Fruit fly (Drosophila melanogaster) whole organism, embryonic: Measurements from ENCODE around the gene Eip63E.

ENCODE experiments used
- Antp ChIP-seq: fragments of 200-800 bp; sonication (Bioruptor generic); optimal IDR thresholded peaks from 3 replicates; lab custom pipeline; 2016; ENCODE audit warnings: missing biosample characterization, missing genetic modification characterization
- Bgb ChIP-seq: fragments of 200-800 bp; sonication (Bioruptor generic); IDR thresholded peaks from 2 replicates; pipeline ENCODE4 v1.3.6; 2022; ENCODE audit warnings: missing biosample characterization, missing genetic modification characterization; ENCODE audit not compliant: partially characterized antibody
- CG10565 ChIP-seq: fragments of 200-800 bp; sonication (Bioruptor generic); optimal IDR thresholded peaks from 3 replicates; lab custom pipeline; 2016; ENCODE audit warnings: missing biosample characterization, mild to moderate bottlenecking, missing genetic modification characterization
- CG11247 ChIP-seq: fragments of 200-800 bp; sonication (Bioruptor generic); IDR thresholded peaks from 2 replicates; pipeline ENCODE4 v1.3.6; 2022; ENCODE audit warnings: missing biosample characterization, missing genetic modification characterization
- CG12071 ChIP-seq: fragments of 200-800 bp; sonication (Bioruptor generic); optimal IDR thresholded peaks from 3 replicates; lab custom pipeline; 2018; ENCODE audit warnings: missing biosample characterization, mild to moderate bottlenecking, missing genetic modification characterization
- CG14667 ChIP-seq: fragments of 200-800 bp; sonication (Bioruptor generic); IDR thresholded peaks from 2 replicates; pipeline ENCODE4 v1.3.6; 2022; ENCODE audit warnings: missing biosample characterization, missing genetic modification characterization
- CG1529 ChIP-seq: fragments of 200-800 bp; sonication (Bioruptor generic); optimal IDR thresholded peaks from 3 replicates; lab custom pipeline; 2018; ENCODE audit warnings: missing biosample characterization, missing genetic modification characterization
- CG17186 ChIP-seq: fragments of 200-800 bp; sonication (Bioruptor generic); optimal IDR thresholded peaks from 3 replicates; lab custom pipeline; 2017; ENCODE audit warnings: missing biosample characterization, missing genetic modification reagents, missing genetic modification characterization
- CG17385 ChIP-seq: fragments of 200-800 bp; sonication (Bioruptor generic); optimal IDR thresholded peaks from 3 replicates; lab custom pipeline; 2018; ENCODE audit warnings: missing biosample characterization, mild to moderate bottlenecking, missing genetic modification characterization
- CG2129 ChIP-seq: fragments of 200-800 bp; sonication (Bioruptor generic); IDR thresholded peaks from 2 replicates; pipeline ENCODE4 v1.3.6; 2022; ENCODE audit warnings: missing biosample characterization, missing genetic modification characterization; ENCODE audit not compliant: partially characterized antibody
- CG3407 ChIP-seq: fragments of 200-800 bp; sonication (Bioruptor generic); optimal IDR thresholded peaks from 2 replicates; lab custom pipeline; 2018; ENCODE audit warnings: missing biosample characterization, mild to moderate bottlenecking, missing genetic modification characterization
- CG43689 ChIP-seq: fragments of 200-800 bp; sonication (Bioruptor generic); IDR thresholded peaks from 2 replicates; pipeline ENCODE4 v1.3.6; 2022; ENCODE audit warnings: missing biosample characterization, missing genetic modification characterization
- CG5180 ChIP-seq: fragments of 200-800 bp; sonication (Bioruptor generic); optimal IDR thresholded peaks from 3 replicates; lab custom pipeline; 2017; ENCODE audit warnings: missing biosample characterization, missing genetic modification characterization, mild to moderate bottlenecking, moderate library complexity, missing genetic modification reagents
- CG7357 ChIP-seq: fragments of 200-800 bp; sonication (Bioruptor generic); IDR thresholded peaks from 3 replicates; pipeline ENCODE4 v1.3.6; 2022; ENCODE audit warnings: missing biosample characterization, missing genetic modification characterization
- CG7372 ChIP-seq: fragments of 200-800 bp; sonication (Bioruptor generic); IDR thresholded peaks from 2 replicates; pipeline ENCODE4 v1.3.6; 2022; ENCODE audit warnings: missing biosample characterization, missing genetic modification characterization
- CG8290 ChIP-seq, 3 experiments: fragments of 200-800 bp; sonication (Bioruptor generic); optimal IDR thresholded peaks; 2 replicates each; lab custom pipeline; 2016 to 2019; ENCODE audit warnings: missing biosample characterization in 3 of 3, missing genetic modification characterization in 3 of 3, mild to moderate bottlenecking in 2 of 3, moderate library complexity in 1 of 3
- CG9609 ChIP-seq: fragments of 200-800 bp; sonication (Bioruptor generic); optimal IDR thresholded peaks from 3 replicates; lab custom pipeline; 2016; ENCODE audit warnings: missing biosample characterization, missing genetic modification characterization
- CHES-1-like ChIP-seq: fragments of 200-800 bp; sonication (Bioruptor generic); optimal IDR thresholded peaks from 2 replicates; lab custom pipeline; 2016; ENCODE audit warnings: missing biosample characterization, missing genetic modification characterization
- CkIIα-i1 ChIP-seq: fragments of 200-800 bp; sonication (Bioruptor generic); IDR thresholded peaks from 2 replicates; pipeline ENCODE4 v1.3.6; 2022; ENCODE audit warnings: missing biosample characterization, missing genetic modification characterization
- D19A ChIP-seq: fragments of 200-800 bp; optimal IDR thresholded peaks from 3 replicates; lab custom pipeline; 2019; ENCODE audit warnings: missing biosample characterization, mild to moderate bottlenecking, missing genetic modification characterization, moderate library complexity
- Dp ChIP-seq: fragments of 200-800 bp; sonication (Bioruptor generic); optimal IDR thresholded peaks from 2 replicates; lab custom pipeline; 2018; ENCODE audit warnings: missing biosample characterization, mild to moderate bottlenecking, missing genetic modification characterization, moderate library complexity
- Ets97D ChIP-seq: fragments of 200-800 bp; sonication (Bioruptor generic); optimal IDR thresholded peaks from 3 replicates; lab custom pipeline; 2016; ENCODE audit warnings: missing biosample characterization, missing genetic modification characterization
- HmgD ChIP-seq: fragments of 200-800 bp; sonication (Bioruptor generic); optimal IDR thresholded peaks from 3 replicates; lab custom pipeline; 2016; ENCODE audit warnings: missing biosample characterization, missing genetic modification characterization
- Hr3 ChIP-seq: fragments of 200-800 bp; sonication (Bioruptor generic); optimal IDR thresholded peaks from 3 replicates; lab custom pipeline; 2016; ENCODE audit warnings: missing biosample characterization, missing genetic modification characterization
- Max ChIP-seq: fragments of 200-800 bp; sonication (Bioruptor generic); optimal IDR thresholded peaks from 2 replicates; lab custom pipeline; 2016; ENCODE audit warnings: missing biosample characterization, mild to moderate bottlenecking, missing genetic modification characterization
- Meics ChIP-seq: fragments of 200-800 bp; sonication (Bioruptor generic); optimal IDR thresholded peaks from 2 replicates; lab custom pipeline; 2017; ENCODE audit warnings: missing biosample characterization, mild to moderate bottlenecking, missing genetic modification characterization
- NK7.1 ChIP-seq: fragments of 200-800 bp; sonication (Bioruptor generic); optimal IDR thresholded peaks from 3 replicates; lab custom pipeline; 2016; ENCODE audit warnings: missing biosample characterization, missing genetic modification characterization
- Ravus ChIP-seq: fragments of 200-800 bp; sonication (Bioruptor generic); IDR thresholded peaks from 2 replicates; pipeline ENCODE4 v1.3.6; 2022; ENCODE audit warnings: missing biosample characterization, missing genetic modification characterization
- Rfx ChIP-seq: fragments of 200-800 bp; sonication (Bioruptor generic); IDR thresholded peaks from 2 replicates; pipeline ENCODE4 v1.3.6; 2022; ENCODE audit warnings: missing biosample characterization, missing genetic modification characterization
- Rx ChIP-seq: fragments of 200-800 bp; sonication (Bioruptor generic); IDR thresholded peaks from 2 replicates; pipeline ENCODE4 v1.3.6; 2022; ENCODE audit warnings: missing biosample characterization, missing genetic modification characterization
- Side ChIP-seq: fragments of 200-800 bp; sonication (Bioruptor generic); optimal IDR thresholded peaks from 2 replicates; lab custom pipeline; 2016; ENCODE audit warnings: missing biosample characterization, missing genetic modification characterization
- Sry-δ ChIP-seq: fragments of 200-800 bp; sonication (Bioruptor generic); optimal IDR thresholded peaks from 2 replicates; lab custom pipeline; 2016; ENCODE audit warnings: missing biosample characterization, missing genetic modification characterization
- Tbp ChIP-seq: fragments of >200 bp; optimal IDR thresholded peaks from 2 replicates; lab custom pipeline; 2018; ENCODE audit warnings: missing biosample characterization, missing genetic modification characterization
- al ChIP-seq: fragments of 200-800 bp; sonication (Bioruptor generic); IDR thresholded peaks from 2 replicates; pipeline ENCODE4 v1.3.6; 2022; ENCODE audit warnings: missing biosample characterization, missing genetic modification characterization
- ato ChIP-seq: fragments of 200-800 bp; sonication (Bioruptor generic); IDR thresholded peaks from 2 replicates; pipeline ENCODE4 v1.3.6; 2022; ENCODE audit warnings: missing biosample characterization, missing genetic modification characterization; ENCODE audit not compliant: partially characterized antibody
- chif ChIP-seq, 2 experiments: fragments of 200-800 bp; sonication (Bioruptor generic); optimal IDR thresholded peaks; 3 replicates each; lab custom pipeline; 2016; ENCODE audit warnings: missing biosample characterization in 2 of 2, missing genetic modification characterization in 2 of 2
- ci ChIP-seq: fragments of 200-800 bp; sonication (Bioruptor generic); IDR thresholded peaks from 3 replicates; pipeline ENCODE4 v1.3.6; 2022; ENCODE audit warnings: missing biosample characterization, missing genetic modification characterization
- dmrt11E ChIP-seq: fragments of 200-800 bp; sonication (Bioruptor generic); optimal IDR thresholded peaks from 3 replicates; lab custom pipeline; 2018; ENCODE audit warnings: missing biosample characterization, mild to moderate bottlenecking, missing genetic modification characterization, moderate library complexity
- hb ChIP-seq: fragments of 200-800 bp; sonication (Bioruptor generic); IDR thresholded peaks from 3 replicates; pipeline ENCODE4 v1.3.6; 2022; ENCODE audit warnings: missing biosample characterization, missing genetic modification characterization; ENCODE audit not compliant: partially characterized antibody
- insv ChIP-seq, 2 experiments: fragments of 200-800 bp; sonication (Bioruptor generic); optimal IDR thresholded peaks; 3 replicates each; lab custom pipeline; 2016 to 2018; ENCODE audit warnings: missing biosample characterization in 2 of 2, missing genetic modification characterization in 2 of 2
- jing ChIP-seq: fragments of 200-800 bp; sonication (Bioruptor generic); optimal IDR thresholded peaks from 2 replicates; lab custom pipeline; 2018; ENCODE audit warnings: missing biosample characterization, mild to moderate bottlenecking, missing genetic modification characterization
- lilli ChIP-seq: fragments of 200-800 bp; sonication (Bioruptor generic); optimal IDR thresholded peaks from 3 replicates; lab custom pipeline; 2016; ENCODE audit warnings: missing biosample characterization, missing genetic modification characterization
- lov ChIP-seq, 2 experiments: fragments of 200-800 bp in 1 of 2; fragments of >200 bp in 1 of 2; sonication (Bioruptor generic) in 1 of 2; IDR thresholded peaks in 1 of 2; optimal IDR thresholded peaks in 1 of 2; 2 replicates in 1 of 2; 3 replicates in 1 of 2; pipeline versions ENCODE4 v1.3.6 to Lab custom; 2017 to 2022; ENCODE audit warnings: missing biosample characterization in 1 of 2, missing genetic modification characterization in 1 of 2
- mld ChIP-seq: fragments of 200-800 bp; sonication (Bioruptor generic); IDR thresholded peaks from 3 replicates; pipeline ENCODE4 v1.3.6; 2022; ENCODE audit warnings: missing biosample characterization, missing genetic modification characterization; ENCODE audit not compliant: partially characterized antibody
- nau ChIP-seq: fragments of 200-800 bp; sonication (Bioruptor generic); optimal IDR thresholded peaks from 3 replicates; lab custom pipeline; 2017; ENCODE audit warnings: missing biosample characterization, mild to moderate bottlenecking, missing genetic modification characterization, missing genetic modification reagents
- pfk ChIP-seq: fragments of 200-800 bp; sonication (Bioruptor generic); optimal IDR thresholded peaks from 2 replicates; lab custom pipeline; 2018; ENCODE audit warnings: missing biosample characterization, mild to moderate bottlenecking, missing genetic modification characterization, moderate library complexity
- pho ChIP-seq: fragments of 200-800 bp; sonication (Bioruptor generic); optimal IDR thresholded peaks from 2 replicates; lab custom pipeline; 2016; ENCODE audit warnings: missing biosample characterization, missing genetic modification characterization
- seq ChIP-seq: fragments of 200-800 bp; sonication (Bioruptor generic); IDR thresholded peaks from 2 replicates; pipeline ENCODE4 v1.3.6; 2022; ENCODE audit warnings: missing biosample characterization, missing genetic modification characterization
- usp ChIP-seq: fragments of >200 bp; optimal IDR thresholded peaks from 2 replicates; lab custom pipeline; 2017; ENCODE audit warnings: missing biosample characterization, missing genetic modification characterization
- zfh2 ChIP-seq: fragments of 200-800 bp; sonication (Bioruptor generic); optimal IDR thresholded peaks from 2 replicates; lab custom pipeline; 2016; ENCODE audit warnings: missing biosample characterization, missing genetic modification characterization

Eip63E gene

dm6 chr3L:3543525-3543971 is 28.0 kb downstream of the Eip63E start (continued):
- TF ChIP-seq Rx (GFP tag; lab: Robert Waterston, UW): no peak
- TF ChIP-seq hb (GFP tag; lab: Robert Waterston, UW): no peak
- no peak for TF ChIP-seq Hr3 (GFP tag; lab: Kevin White, UChicago)
- no peak for TF ChIP-seq CHES-1-like (GFP tag; lab: Kevin White, UChicago)
- peak; percentile 37 for TF ChIP-seq D19A
- TF ChIP-seq CG1529 (GFP tag; lab: Kevin White, UChicago): no peak
- no peak for TF ChIP-seq Side (GFP tag; lab: Kevin White, UChicago)
- TF ChIP-seq CG14667 (GFP tag; lab: Robert Waterston, UW): no peak
- TF ChIP-seq CG7372 (GFP tag; lab: Robert Waterston, UW): no peak
- peak; percentile 53 for TF ChIP-seq nau (GFP tag; lab: Kevin White, UChicago)
- TF ChIP-seq Rfx (GFP tag; lab: Robert Waterston, UW): peak; percentile 52; the same call in 1 of the 2 replicates
- no peak for TF ChIP-seq CG10565 (GFP tag; lab: Kevin White, UChicago)
- TF ChIP-seq insv (GFP tag; optimal IDR thresholded peaks at IDR 0.05; lab: Kevin White, UChicago): no peak
- no peak for TF ChIP-seq pho (GFP tag; lab: Kevin White, UChicago)
- no peak for TF ChIP-seq CG17385 (GFP tag; lab: Kevin White, UChicago)
- peak; percentile 79 for TF ChIP-seq ci (GFP tag; lab: Robert Waterston, UW)
- no peak for TF ChIP-seq lov (optimal IDR thresholded peaks at IDR 0.05; lab: Kevin White, UChicago)
- peak; percentile 62; the same call in 1 of the 3 replicates for TF ChIP-seq lov (GFP tag; IDR thresholded peaks at IDR 0.05; lab: Robert Waterston, UW)
- no peak for TF ChIP-seq Ravus (GFP tag; lab: Robert Waterston, UW)
- TF ChIP-seq CG5180: peak; percentile 93
- no peak for TF ChIP-seq CkIIα-i1 (GFP tag; lab: Robert Waterston, UW)
- TF ChIP-seq Antp: no peak
- TF ChIP-seq Sry-δ: no peak
- no peak for TF ChIP-seq pfk (GFP tag; lab: Kevin White, UChicago)
- TF ChIP-seq usp (GFP tag; lab: Kevin White, UChicago): no peak
- TF ChIP-seq CG9609 (GFP tag; lab: Kevin White, UChicago): no peak
- TF ChIP-seq Ets97D (GFP tag; lab: Kevin White, UChicago): no peak
- TF ChIP-seq CG2129 (GFP tag; lab: Robert Waterston, UW): no peak
- TF ChIP-seq CG17186 (GFP tag; lab: Kevin White, UChicago): no peak
- TF ChIP-seq CG7357: no peak
- TF ChIP-seq lilli (GFP tag; lab: Kevin White, UChicago): no peak
- TF ChIP-seq HmgD (GFP tag; lab: Kevin White, UChicago): peak; percentile 5
- TF ChIP-seq mld (GFP tag; lab: Robert Waterston, UW): peak; percentile 8; the same call in 1 of the 3 replicates
- TF ChIP-seq zfh2 (GFP tag; lab: Kevin White, UChicago): no peak
- no peak for TF ChIP-seq CG43689 (GFP tag; lab: Robert Waterston, UW)
- TF ChIP-seq Tbp (GFP tag; lab: Kevin White, UChicago): no peak
- no peak for TF ChIP-seq Dp
- peak in 1 of 2 experiments; percentile 5 for TF ChIP-seq chif (GFP tag; optimal IDR thresholded peaks at IDR 0.05; lab: Kevin White, UChicago)
- peak; percentile 45 for TF ChIP-seq Bgb (GFP tag; lab: Robert Waterston, UW)
- TF ChIP-seq CG11247 (GFP tag; lab: Robert Waterston, UW): peak; percentile 55
- TF ChIP-seq NK7.1 (GFP tag; lab: Kevin White, UChicago): no peak
- TF ChIP-seq dmrt11E (tag; lab: Kevin White, UChicago): peak; percentile 10
- TF ChIP-seq ato (GFP tag; lab: Robert Waterston, UW): peak; percentile 30; the same call in 1 of the 2 replicates
- TF ChIP-seq Meics (GFP tag; lab: Kevin White, UChicago): peak; percentile 60
- TF ChIP-seq jing (GFP tag; lab: Kevin White, UChicago): no peak
- TF ChIP-seq CG3407 (GFP tag; lab: Kevin White, UChicago): peak; percentile 12
- peak; percentile 13 for TF ChIP-seq CG12071
- no peak for TF ChIP-seq Max (GFP tag; lab: Kevin White, UChicago)
- TF ChIP-seq seq (GFP tag; lab: Robert Waterston, UW): 0 out of 2 replicates have a peak, but pooled peaks have one; percentile 7
- TF ChIP-seq CG8290 (GFP tag; optimal IDR thresholded peaks at IDR 0.05; lab: Kevin White, UChicago): no peak
- TF ChIP-seq CG8290 (tag; optimal IDR thresholded peaks at IDR 0.05; lab: Kevin White, UChicago): peak in 1 of 2 experiments; percentile 56
- TF ChIP-seq al: no peak
